Fruit fly (Drosophila melanogaster) whole organism: ENCODE results near the gene ninaG.

Source experiments
- CG8478 ChIP-seq: fragments of >200 bp; optimal IDR thresholded peaks from 2 replicates; lab custom pipeline; 2018; ENCODE audit warnings: inconsistent platforms
- EcR ChIP-seq, 2 experiments: fragments of >200 bp; optimal IDR thresholded peaks; 2 replicates each; lab custom pipeline; 2017; ENCODE audit warnings: missing biosample characterization in 2 of 2, missing genetic modification characterization in 2 of 2, missing genetic modification reagents in 2 of 2
- pan ChIP-seq: fragments of >200 bp; optimal IDR thresholded peaks from 2 replicates; lab custom pipeline; 2017
- psq ChIP-seq: fragments of >200 bp; optimal IDR thresholded peaks from 2 replicates; lab custom pipeline; 2017
- usp ChIP-seq: fragments of >200 bp; optimal IDR thresholded peaks from 2 replicates; lab custom pipeline; 2017; ENCODE audit warnings: missing biosample characterization, missing genetic modification characterization, mixed read lengths

DNA sequence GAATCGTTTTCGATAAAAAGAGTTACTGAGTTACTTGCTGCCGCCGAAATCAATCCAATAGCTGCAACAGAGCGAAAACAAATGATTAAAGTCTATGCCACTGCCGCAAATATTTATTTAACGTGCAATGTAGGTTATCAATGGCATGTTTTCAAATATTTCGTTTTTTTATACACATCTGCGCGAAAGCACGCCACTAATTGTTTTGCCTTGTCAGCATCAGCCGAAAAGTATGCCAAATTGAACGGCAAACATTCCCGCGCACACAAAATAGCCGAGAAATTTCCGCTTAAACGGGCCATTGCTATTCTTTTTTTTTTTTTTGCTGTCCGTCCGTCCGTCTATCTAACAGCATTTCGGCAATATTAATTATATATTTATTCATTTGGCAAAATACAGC lies 30.5 kb upstream of the ninaG start:
- TF ChIP-seq EcR (GFP tag; optimal IDR thresholded peaks at IDR 0.05; lab: Kevin White, UChicago) (no peak), usp (GFP tag; lab: Kevin White, UChicago) (no peak), psq (lab: Kevin White, UChicago) (no peak), pan (lab: Kevin White, UChicago) (no peak), CG8478 (no peak)
